Worm (Caenorhabditis elegans) whole organism, young adult: ENCODE data around the gene dpy-19.

ENCODE experiments used
- ama-1 ChIP-seq, 3 experiments: fragments of 150-350 bp in 1 of 3; sonication (generic microtip) in 2 of 3; optimal IDR thresholded peaks; 2 replicates each; lab custom pipeline; 2014 to 2018; ENCODE audit warnings: missing biosample characterization in 2 of 3, missing genetic modification characterization in 2 of 3, missing genetic modification reagents in 2 of 3
- aptf-2 ChIP-seq: fragments of 200-800 bp; sonication (Bioruptor generic); conservative IDR thresholded peaks from 2 replicates; pipeline ENCODE4 v1.3.6; 2022; ENCODE audit warnings: missing genetic modification reagents, missing genetic modification characterization, missing compliant biosample characterization
- ceh-58 ChIP-seq: fragments of 200-800 bp; sonication (Bioruptor generic); IDR thresholded peaks from 2 replicates; pipeline ENCODE4 v1.3.6; 2022; ENCODE audit warnings: missing genetic modification characterization, missing compliant biosample characterization
- rcor-1 ChIP-seq: fragments of 200-800 bp; sonication (Bioruptor generic); IDR thresholded peaks from 2 replicates; pipeline ENCODE4 v1.3.6; 2022; ENCODE audit warnings: missing genetic modification reagents, missing genetic modification characterization, missing compliant biosample characterization
- sdz-38 ChIP-seq: sonication (generic microtip); optimal IDR thresholded peaks from 2 replicates; lab custom pipeline; 2016; ENCODE audit warnings: missing genotype, missing genetic modification characterization, missing compliant biosample characterization

- TF ChIP-seq ama-1 (optimal IDR thresholded peaks at IDR 0.05; lab: Kevin White, UChicago): no peak
- no peak for TF ChIP-seq ama-1 (GFP tag; optimal IDR thresholded peaks at IDR 0.05; lab: Kevin White, UChicago)
- TF ChIP-seq aptf-2 (GFP tag; lab: Robert Waterston, UW): no peak
- TF ChIP-seq rcor-1 (GFP tag; lab: Robert Waterston, UW): no peak
- no peak for TF ChIP-seq ceh-58 (GFP tag; lab: Robert Waterston, UW)
- no peak for TF ChIP-seq sdz-38 (tag; lab: Kevin White, UChicago)
These were observed 4.1 kb downstream of the dpy-19 start for ce11 chrIII:8663143-8663542.
